Worm (Caenorhabditis elegans) whole organism, L4/young adult: Measurements from ENCODE around the gene nhr-161.

Experiments used
- W03F9.2 ChIP-seq: fragments of 150-350 bp; optimal IDR thresholded peaks from 2 replicates; lab custom pipeline; 2014; ENCODE audit warnings: missing biosample characterization, missing genetic modification characterization
- dao-5 ChIP-seq: sonication (generic microtip); optimal IDR thresholded peaks from 2 replicates; lab custom pipeline; 2016; ENCODE audit warnings: missing genotype, missing genetic modification characterization, moderate library complexity, missing compliant biosample characterization
- him-1 ChIP-seq: sonication (generic microtip); optimal IDR thresholded peaks from 2 replicates; lab custom pipeline; 2016; ENCODE audit warnings: missing genotype, missing genetic modification reagents, missing genetic modification characterization, missing compliant biosample characterization

ce11 chrV:6953797-6954196 lies 28.9 kb downstream of the nhr-161 start, which contains the start of gene srg-31:
- TF ChIP-seq him-1 (tag; lab: Kevin White, UChicago) (no peak), W03F9.2 (tag; lab: Kevin White, UChicago) (no peak), dao-5 (no peak)
